Worm (Caenorhabditis elegans) whole organism, young adult: ENCODE measurements around the gene srd-38.

ENCODE experiments used
- B0019.2 ChIP-seq: fragments of 200-800 bp; sonication (Bioruptor generic); conservative IDR thresholded peaks from 2 replicates; pipeline ENCODE4 v1.3.6; 2022; ENCODE audit warnings: missing genetic modification reagents, missing genetic modification characterization, missing compliant biosample characterization
- B0336.3 ChIP-seq: fragments of 200-800 bp; sonication (Bioruptor generic); IDR thresholded peaks from 2 replicates; pipeline ENCODE4 v1.3.6; 2022; ENCODE audit warnings: missing genetic modification characterization, missing compliant biosample characterization
- F37B4.10 ChIP-seq: fragments of 200-800 bp; sonication (Bioruptor generic); IDR thresholded peaks from 2 replicates; pipeline ENCODE4 v1.3.6; 2022; ENCODE audit warnings: missing genetic modification characterization, missing compliant biosample characterization
- K11D2.4 ChIP-seq: fragments of 200-800 bp; sonication (Bioruptor generic); IDR thresholded peaks from 2 replicates; pipeline ENCODE4 v1.3.6; 2022; ENCODE audit warnings: missing genetic modification reagents, missing genetic modification characterization, missing compliant biosample characterization
- ZK185.1 ChIP-seq: sonication (generic microtip); optimal IDR thresholded peaks from 2 replicates; lab custom pipeline; 2016; ENCODE audit warnings: mild to moderate bottlenecking, missing genetic modification characterization, missing compliant biosample characterization; ENCODE audit not compliant: poor library complexity, severe bottlenecking
- atf-7 ChIP-seq: sonication (generic microtip); optimal IDR thresholded peaks from 2 replicates; lab custom pipeline; 2017; ENCODE audit warnings: mild to moderate bottlenecking, missing genetic modification characterization, missing compliant biosample characterization
- attf-5 ChIP-seq: fragments of 200-800 bp; sonication (Bioruptor generic); optimal IDR thresholded peaks from 2 replicates; lab custom pipeline; 2018; ENCODE audit warnings: mild to moderate bottlenecking, missing genetic modification characterization, missing compliant biosample characterization
- cebp-1 ChIP-seq, 2 experiments: fragments of 200-800 bp in 1 of 2; sonication (Bioruptor generic) in 1 of 2; sonication (generic microtip) in 1 of 2; IDR thresholded peaks in 1 of 2; optimal IDR thresholded peaks in 1 of 2; 2 replicates each; pipeline versions ENCODE4 v1.3.6 to Lab custom; 2017 to 2022; ENCODE audit warnings: missing compliant biosample characterization in 2 of 2, missing genetic modification characterization in 2 of 2, mild to moderate bottlenecking in 1 of 2, missing genetic modification reagents in 1 of 2, moderate library complexity in 1 of 2
- dox-1 ChIP-seq: fragments of 200-800 bp; sonication (Bioruptor generic); IDR thresholded peaks from 2 replicates; pipeline ENCODE4 v1.3.6; 2022; ENCODE audit warnings: missing genetic modification reagents, missing genetic modification characterization, missing compliant biosample characterization
- egl-18 ChIP-seq: fragments of 200-800 bp; sonication (Bioruptor generic); IDR thresholded peaks from 2 replicates; pipeline ENCODE4 v1.3.6; 2022; ENCODE audit warnings: missing genetic modification reagents, missing genetic modification characterization, missing compliant biosample characterization
- ekl-4 ChIP-seq: fragments of 200-800 bp; sonication (Bioruptor generic); IDR thresholded peaks from 2 replicates; pipeline ENCODE4 v1.3.6; 2022; ENCODE audit warnings: missing genetic modification reagents, missing genetic modification characterization, missing compliant biosample characterization
- ets-4 ChIP-seq: fragments of 200-800 bp; sonication (Bioruptor generic); optimal IDR thresholded peaks from 2 replicates; lab custom pipeline; 2018; ENCODE audit warnings: mild to moderate bottlenecking, missing genetic modification characterization, missing compliant biosample characterization
- hsf-1 ChIP-seq: fragments of 200-800 bp; sonication (Bioruptor generic); IDR thresholded peaks from 2 replicates; pipeline ENCODE4 v1.3.6; 2022; ENCODE audit warnings: missing genetic modification reagents, missing genetic modification characterization, missing compliant biosample characterization
- lag-1 ChIP-seq: fragments of 200-800 bp; sonication (Bioruptor generic); IDR thresholded peaks from 2 replicates; pipeline ENCODE4 v1.3.6; 2022; ENCODE audit warnings: missing genetic modification reagents, missing genetic modification characterization, missing compliant biosample characterization
- let-607 ChIP-seq, 2 experiments: fragments of 200-800 bp in 1 of 2; sonication (Bioruptor generic) in 1 of 2; sonication (generic microtip) in 1 of 2; optimal IDR thresholded peaks; 2 replicates each; lab custom pipeline; 2016 to 2018; ENCODE audit warnings: mild to moderate bottlenecking in 2 of 2, missing compliant biosample characterization in 2 of 2, missing genetic modification characterization in 2 of 2, moderate library complexity in 2 of 2, missing genotype in 1 of 2
- lin-40 ChIP-seq: sonication (generic microtip); optimal IDR thresholded peaks from 2 replicates; lab custom pipeline; 2016; ENCODE audit warnings: missing genetic modification characterization, mild to moderate bottlenecking, missing compliant biosample characterization, missing genotype, missing genetic modification reagents
- lir-1 ChIP-seq: fragments of 200-800 bp; sonication (Bioruptor generic); conservative IDR thresholded peaks from 2 replicates; pipeline ENCODE4 v1.3.6; 2022; ENCODE audit warnings: missing genetic modification reagents, missing genetic modification characterization, missing compliant biosample characterization
- madf-6 ChIP-seq: fragments of 200-800 bp; sonication (Bioruptor generic); IDR thresholded peaks from 2 replicates; pipeline ENCODE4 v1.3.6; 2022; ENCODE audit warnings: missing genetic modification reagents, missing genetic modification characterization, missing compliant biosample characterization
- nfyb-1 ChIP-seq: fragments of 200-800 bp; sonication (Bioruptor generic); IDR thresholded peaks from 2 replicates; pipeline ENCODE4 v1.3.6; 2022; ENCODE audit warnings: missing genetic modification reagents, missing genetic modification characterization, missing compliant biosample characterization
- nhr-27 ChIP-seq: fragments of 200-800 bp; sonication (Bioruptor generic); optimal IDR thresholded peaks from 2 replicates; lab custom pipeline; 2018; ENCODE audit warnings: mild to moderate bottlenecking, missing genetic modification characterization, moderate library complexity, missing compliant biosample characterization
- nhr-80 ChIP-seq: sonication (generic microtip); optimal IDR thresholded peaks from 2 replicates; lab custom pipeline; 2016; ENCODE audit warnings: missing genetic modification characterization, missing compliant biosample characterization
- nhr-90 ChIP-seq: sonication (generic microtip); optimal IDR thresholded peaks from 2 replicates; lab custom pipeline; 2016; ENCODE audit warnings: missing genotype, mild to moderate bottlenecking, missing genetic modification characterization, missing compliant biosample characterization
- pbrm-1 ChIP-seq: fragments of 200-800 bp; sonication (Bioruptor generic); IDR thresholded peaks from 2 replicates; pipeline ENCODE4 v1.3.6; 2022; ENCODE audit warnings: missing genetic modification reagents, missing genetic modification characterization, missing compliant biosample characterization
- sdz-38 ChIP-seq: sonication (generic microtip); optimal IDR thresholded peaks from 2 replicates; lab custom pipeline; 2016; ENCODE audit warnings: missing genotype, missing genetic modification characterization, missing compliant biosample characterization
- sptf-2 ChIP-seq: fragments of 200-800 bp; sonication (Bioruptor generic); optimal IDR thresholded peaks from 2 replicates; lab custom pipeline; 2018; ENCODE audit warnings: mild to moderate bottlenecking, missing genetic modification characterization, missing compliant biosample characterization
- ztf-22 ChIP-seq: fragments of 200-800 bp; sonication (Bioruptor generic); optimal IDR thresholded peaks from 2 replicates; lab custom pipeline; 2018; ENCODE audit warnings: mild to moderate bottlenecking, missing genetic modification characterization, moderate library complexity, missing compliant biosample characterization
- ztf-28 ChIP-seq: fragments of 200-800 bp; sonication (Bioruptor generic); IDR thresholded peaks from 2 replicates; pipeline ENCODE4 v1.3.6; 2022; ENCODE audit warnings: missing genetic modification reagents, missing genetic modification characterization, missing compliant biosample characterization
- ztf-6 ChIP-seq: fragments of 200-800 bp; sonication (Bioruptor generic); IDR thresholded peaks from 2 replicates; pipeline ENCODE4 v1.3.6; 2022; ENCODE audit warnings: missing genetic modification reagents, missing genetic modification characterization, missing compliant biosample characterization

The srd-38 gene

DNA sequence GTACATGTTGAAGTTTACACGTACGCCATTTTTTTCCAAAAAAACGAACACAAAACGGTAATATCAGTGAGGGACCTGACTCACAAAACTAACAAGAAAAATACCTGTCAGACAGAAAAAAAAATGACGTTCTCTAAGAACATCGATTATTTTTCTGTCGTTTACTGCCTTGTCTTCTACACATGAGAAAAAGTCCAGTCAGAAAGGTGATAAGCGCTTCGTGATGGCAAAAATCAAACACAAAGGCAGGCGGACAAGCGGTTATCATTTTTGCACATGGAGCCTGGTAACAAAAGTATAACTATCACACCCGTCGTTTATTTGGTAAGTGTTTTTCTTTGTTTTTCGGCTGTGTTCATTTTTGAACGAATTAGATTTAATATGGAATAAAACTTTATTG is 42.2 kb downstream of the srd-38 start, which contains the start of gene F46G10.4:
Gene F46G10.4, plus strand, starts transcription at position 212 of the 400 bp plus-strand sequence.
- TF ChIP-seq nhr-80 (tag; lab: Kevin White, UChicago) (peak; percentile 91), ztf-28 (no peak), B0336.3 (GFP tag; lab: Robert Waterston, UW) (no peak), B0019.2 (GFP tag; lab: Robert Waterston, UW) (no peak), ZK185.1 (tag; lab: Kevin White, UChicago) (no peak)

DNA sequence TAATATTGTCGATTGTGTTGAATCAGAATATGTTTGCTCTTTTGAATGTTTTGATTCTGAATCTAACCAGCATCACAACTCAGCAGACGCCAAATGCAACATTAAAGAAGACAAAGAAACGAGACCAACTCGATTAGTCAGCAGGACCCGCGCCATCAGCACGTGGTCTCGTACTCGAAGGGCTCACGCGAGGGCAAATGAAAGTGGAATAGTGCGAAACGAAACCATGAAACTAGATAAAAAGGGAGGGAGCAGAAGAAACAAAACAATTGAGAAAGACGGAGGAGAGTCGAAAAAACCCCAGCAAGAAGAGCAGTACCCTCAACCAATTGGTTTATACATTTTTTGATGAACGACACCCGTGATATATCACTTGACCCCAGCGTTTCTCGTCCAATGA is 45.4 kb downstream of the srd-38 start:
- no peak for TF ChIP-seq madf-6 (GFP tag; lab: Robert Waterston, UW)
- TF ChIP-seq pbrm-1, result 0 out of 2 replicates have a peak, but pooled peaks have one; percentile 19
- TF ChIP-seq, all 124 proteins: peak for 1

DNA sequence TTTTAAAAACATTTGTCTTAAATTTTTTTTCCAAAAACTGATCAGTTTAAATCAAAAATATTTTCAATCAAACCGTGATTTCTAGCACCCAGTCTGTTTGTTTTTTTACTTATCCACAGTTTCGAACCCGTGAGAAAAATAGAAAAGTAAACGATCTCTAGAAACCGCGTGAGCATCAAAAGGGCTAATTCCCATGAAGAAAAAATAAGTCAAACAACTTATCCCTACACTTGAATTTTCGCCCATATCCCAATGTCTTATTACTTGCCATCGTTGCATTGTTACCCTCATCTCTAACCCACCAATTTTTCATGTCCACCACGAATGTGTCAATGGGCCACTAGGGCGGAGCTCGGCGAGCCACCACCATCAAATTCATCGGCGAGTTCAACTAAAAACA is 46.1 kb downstream of the srd-38 start, which contains the start of gene ptr-24:
Gene ptr-24, plus strand, starts transcription at position 301 of the 400 bp plus-strand sequence.
- TF ChIP-seq lag-1 (GFP tag; lab: Robert Waterston, UW) (no peak), ekl-4 (GFP tag; lab: Robert Waterston, UW) (no peak), hsf-1 (GFP tag; lab: Robert Waterston, UW) (no peak), egl-18 (GFP tag; lab: Robert Waterston, UW) (no peak), attf-5 (GFP tag; lab: Kevin White, UChicago) (no peak), F37B4.10 (no peak), nhr-90 (no peak), lin-40 (no peak)

DNA sequence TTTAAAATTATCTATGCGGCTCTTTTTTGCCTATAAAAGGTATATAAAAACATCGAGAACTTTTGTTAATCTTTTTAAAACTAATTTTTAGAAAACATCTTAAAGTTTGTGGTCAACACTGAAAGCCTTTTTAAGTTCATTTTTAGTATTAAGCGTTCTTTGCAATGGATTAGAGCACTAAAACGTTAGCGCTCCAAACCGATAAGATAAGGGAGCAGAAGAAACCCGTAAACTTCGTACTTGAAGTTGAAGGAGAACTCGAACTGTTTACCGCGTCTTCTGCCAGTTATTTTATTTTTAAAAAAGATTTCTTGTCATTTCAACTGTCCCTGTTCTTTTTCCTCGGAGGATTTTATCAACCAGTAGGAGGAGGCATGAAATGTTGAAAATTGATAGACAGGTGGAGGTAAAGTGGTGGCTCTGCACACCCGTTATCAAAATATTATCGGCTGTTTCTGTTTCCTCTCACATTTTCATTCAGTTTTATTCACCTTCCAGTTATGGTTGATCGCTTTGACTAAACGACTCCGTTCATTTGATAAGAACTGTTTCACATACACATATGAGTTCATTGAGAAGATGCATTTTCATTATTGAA is 47.5 kb downstream of the srd-38 start:
- peak in 1 of 2 experiments; percentile 53 for TF ChIP-seq let-607 (tag; optimal IDR thresholded peaks at IDR 0.05; lab: Kevin White, UChicago)
- TF ChIP-seq cebp-1 (GFP tag; IDR thresholded peaks at IDR 0.05; lab: Robert Waterston, UW), result no peak
- TF ChIP-seq cebp-1 (tag; optimal IDR thresholded peaks at IDR 0.05; lab: Kevin White, UChicago), result peak; percentile 4
- TF ChIP-seq dox-1, result peak; percentile 55
- peak; percentile 15 for TF ChIP-seq atf-7 (tag; lab: Kevin White, UChicago)
- no peak for TF ChIP-seq sptf-2
- TF ChIP-seq ztf-22, result peak; percentile 56
- peak; percentile 97 for TF ChIP-seq nhr-80 (tag; lab: Kevin White, UChicago)
- TF ChIP-seq ztf-6, result no peak
- TF ChIP-seq ets-4 (GFP tag; lab: Kevin White, UChicago), result peak; percentile 52
- no peak for TF ChIP-seq F37B4.10
- TF ChIP-seq K11D2.4 (GFP tag; lab: Robert Waterston, UW), result no peak
- no peak for TF ChIP-seq lir-1 (GFP tag; lab: Robert Waterston, UW)
- no peak for TF ChIP-seq hsf-1 (GFP tag; lab: Robert Waterston, UW)
- 0 out of 2 replicates have a peak, but pooled peaks have one; percentile 26 for TF ChIP-seq nfyb-1
- TF ChIP-seq, all 124 proteins: peak for 8

ce11 chrX:13340970-13341369 is 49.4 kb downstream of the srd-38 start:
- TF ChIP-seq sdz-38 (tag; lab: Kevin White, UChicago), result no peak

DNA sequence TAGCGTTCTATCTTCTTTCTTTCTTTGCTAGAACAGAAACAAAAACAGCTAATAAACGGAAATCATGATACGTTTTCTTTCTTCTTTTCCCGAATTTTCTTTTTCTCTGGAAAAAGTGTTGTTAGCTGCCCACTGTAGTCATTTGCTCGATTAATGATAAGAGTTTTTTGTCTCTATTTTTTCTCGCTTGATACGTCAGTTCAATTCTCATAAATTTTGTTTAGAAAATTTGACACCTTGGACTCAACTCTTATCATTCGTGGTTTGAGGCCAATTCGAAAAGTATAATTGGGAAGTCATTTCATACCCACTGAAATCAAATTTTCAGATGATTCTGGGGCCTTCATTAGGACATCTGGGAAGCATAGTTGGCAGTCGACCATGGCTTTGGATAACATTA is 50.2 kb downstream of the srd-38 start:
- TF ChIP-seq nhr-27 (no peak), nhr-80 (tag; lab: Kevin White, UChicago) (peak; percentile 74)
